Worm (Caenorhabditis elegans): ENCODE results near the gene nhr-202.

nhr-202 gene

ce11 chrV:415072-415471, 47.3 kb upstream of the nhr-202 start (continued):
- TF ChIP-seq ceh-82 (tag; optimal IDR thresholded peaks at IDR 0.05) (no peak), daf-19 (GFP tag; conservative IDR thresholded peaks at IDR 0.05) (no peak), daf-8 (GFP tag; IDR thresholded peaks at IDR 0.05) (no peak), spr-1 (tag; optimal IDR thresholded peaks at IDR 0.05) (no peak), Y5F2A.4 (GFP tag; optimal IDR thresholded peaks at IDR 0.05) (no peak), unc-130 (GFP tag; optimal IDR thresholded peaks at IDR 0.05) (no peak), php-3 (GFP tag; IDR thresholded peaks at IDR 0.05) (peak; percentile 61), madf-5 (GFP tag; IDR thresholded peaks at IDR 0.05) (no peak), ZK337.2 (GFP tag; IDR thresholded peaks at IDR 0.05) (no peak), rbr-2 (tag; optimal IDR thresholded peaks at IDR 0.05) (no peak)

DNA sequence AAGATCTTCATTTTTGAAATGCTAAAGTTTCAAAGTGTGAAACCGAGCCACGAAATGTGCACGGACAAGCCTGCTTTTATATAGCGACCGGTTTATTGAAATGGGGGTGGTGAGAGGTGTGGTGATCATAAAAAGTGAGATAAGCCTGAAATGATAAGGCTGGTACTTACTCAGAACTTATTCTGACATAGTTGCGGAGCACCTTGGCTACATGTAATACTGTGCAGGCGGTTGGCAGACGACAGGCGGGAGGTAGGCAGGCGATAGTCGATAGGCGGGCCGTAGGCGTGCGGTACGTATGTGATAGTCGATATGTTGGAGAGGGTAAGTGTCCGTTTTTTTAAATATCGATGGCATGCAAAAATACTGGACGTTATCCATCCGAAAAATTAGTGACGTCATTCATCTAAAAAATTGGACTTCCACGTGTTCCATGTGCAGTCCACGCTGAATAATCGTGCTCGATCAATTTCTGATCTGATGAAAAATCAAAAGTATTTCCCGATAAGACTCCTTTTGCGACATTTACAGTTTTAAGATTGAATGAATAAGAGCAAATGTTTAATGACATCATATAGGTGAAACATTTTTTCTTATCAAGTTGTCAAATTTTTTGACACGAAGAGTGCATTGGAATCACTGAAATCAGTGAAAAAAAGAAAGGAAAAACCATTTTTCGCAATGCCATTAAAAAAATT, 44.6 kb upstream of the nhr-202 start, which contains the start of gene irg-8:
irg-8 (minus strand) TSS at position 51 of the 698 bp plus-strand sequence.
- peak; percentile 90 for TF ChIP-seq dmd-6 (GFP tag; IDR thresholded peaks at IDR 0.05)
- peak; percentile 17 for TF ChIP-seq pqm-1 (tag; optimal IDR thresholded peaks at IDR 0.05)
- TF ChIP-seq pha-4 (GFP tag; IDR thresholded peaks at IDR 0.05): no peak
- no peak for TF ChIP-seq pha-4 (tag; optimal IDR thresholded peaks at IDR 0.05)
- peak; percentile 38 for TF ChIP-seq nhr-48 (tag; optimal IDR thresholded peaks at IDR 0.05)
- TF ChIP-seq zip-2 (tag; optimal IDR thresholded peaks at IDR 0.05): no peak
- TF ChIP-seq nhr-28 (tag; optimal IDR thresholded peaks at IDR 0.05): peak; percentile 33
- no peak for TF ChIP-seq daf-16 (GFP tag; optimal IDR thresholded peaks at IDR 0.05)
- TF ChIP-seq daf-16 (tag; optimal IDR thresholded peaks at IDR 0.05): peak; percentile 10
- peak; percentile 46 for TF ChIP-seq hlh-11 (tag; optimal IDR thresholded peaks at IDR 0.05)
- TF ChIP-seq mxl-2 (GFP tag; conservative IDR thresholded peaks at IDR 0.05): 0 out of 2 replicates have a peak, but pooled peaks have one; percentile 51
- TF ChIP-seq unc-62 (GFP tag; optimal IDR thresholded peaks at IDR 0.05 in 1 of 2): peak in 1 of 2 experiments; percentile 78
- no peak for TF ChIP-seq unc-62 (tag; optimal IDR thresholded peaks at IDR 0.05)

DNA sequence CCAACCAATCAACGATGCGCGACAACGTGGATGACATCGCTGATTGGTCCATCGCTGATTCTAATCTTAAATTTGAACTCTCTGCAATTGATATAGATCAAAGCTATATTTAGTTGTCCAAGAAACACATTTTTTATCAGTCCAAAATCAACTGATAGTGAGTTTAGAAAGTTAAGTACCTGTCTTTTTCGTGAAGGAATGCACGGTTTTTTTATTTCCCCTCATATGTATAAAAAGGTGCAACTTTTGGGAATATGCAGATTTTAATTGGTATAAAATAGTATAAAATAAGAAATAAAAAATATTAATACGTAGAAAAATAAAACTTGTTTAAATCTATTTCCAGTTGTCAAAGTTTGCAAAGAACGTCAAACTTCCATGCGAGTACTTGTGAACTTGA, 44.0 kb upstream of the nhr-202 start, which contains the start of gene Y39D8A.1:
Y39D8A.1 (plus strand) TSS at position 301 of the 400 bp plus-strand sequence.
- TF ChIP-seq daf-16 (GFP tag; optimal IDR thresholded peaks at IDR 0.05) (no peak), daf-16 (tag; optimal IDR thresholded peaks at IDR 0.05) (peak; percentile 30), ZK337.2 (GFP tag; IDR thresholded peaks at IDR 0.05) (no peak)

- TF ChIP-seq pqm-1 (tag; optimal IDR thresholded peaks at IDR 0.05) (peak; percentile 20), php-3 (GFP tag; IDR thresholded peaks at IDR 0.05) (no peak), cey-2 (tag; optimal IDR thresholded peaks at IDR 0.05; ENCODE audit: borderline replicate concordance, insufficient read depth) (no peak), vab-7 (GFP tag; IDR thresholded peaks at IDR 0.05) (no peak), lsy-2 (tag; optimal IDR thresholded peaks at IDR 0.05) (no peak), ceh-32 (tag; optimal IDR thresholded peaks at IDR 0.05; ENCODE audit: poor library complexity) (no peak)
These were observed 40.3 kb upstream of the nhr-202 start, which contains the start of gene dod-20 for ce11 chrV:422133-422532. TSS of gene dod-20 (plus strand) at chrV:422433.

- TF ChIP-seq dpl-1 (GFP tag; optimal IDR thresholded peaks at IDR 0.05): no peak
- TF ChIP-seq lir-3 (tag; optimal IDR thresholded peaks at IDR 0.05): no peak
- TF ChIP-seq egl-27 (tag; optimal IDR thresholded peaks at IDR 0.05): no peak
These were observed 38.2 kb upstream of the nhr-202 start, which contains the start of gene B0554.5 for ce11 chrV:424140-424539. TSS of gene B0554.5 (plus strand) at chrV:424440.

DNA sequence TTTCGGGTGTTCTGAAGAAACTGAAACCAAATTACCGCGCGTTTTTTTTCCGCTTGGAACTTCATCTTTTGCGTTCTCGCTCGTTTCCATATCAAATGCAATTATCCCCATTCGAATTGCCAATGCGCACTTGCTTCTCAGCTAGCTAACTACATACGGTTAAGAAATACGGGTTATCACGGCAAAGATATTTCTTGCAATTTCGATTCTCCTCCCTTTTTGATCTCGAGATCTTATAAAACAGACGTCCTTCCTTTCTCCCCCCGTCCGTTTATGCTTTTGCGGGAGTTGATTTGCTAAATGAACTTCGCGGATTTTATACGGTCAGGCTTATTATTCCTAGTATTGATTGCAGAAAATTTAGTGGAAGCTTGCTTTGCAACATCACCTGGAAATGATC, 33.5 kb upstream of the nhr-202 start, which contains the start of gene B0554.4:
B0554.4 (plus strand) TSS at position 301 of the 400 bp plus-strand sequence.
- TF ChIP-seq unc-62 (GFP tag; optimal IDR thresholded peaks at IDR 0.05 in 1 of 2) (peak in 1 of 2 experiments; percentile 75), unc-62 (tag; optimal IDR thresholded peaks at IDR 0.05) (no peak), F49E8.2 (tag; optimal IDR thresholded peaks at IDR 0.05; ENCODE audit: borderline replicate concordance) (no peak)
